Fruit fly (Drosophila melanogaster) whole organism, embryonic: ENCODE data around the gene CG13314.

Experiments
- Adf1 ChIP-seq: fragments of 200-800 bp; sonication (Bioruptor generic); IDR thresholded peaks from 2 replicates; pipeline ENCODE4 v1.3.6; 2022; ENCODE audit warnings: missing biosample characterization, missing genetic modification characterization
- Aef1 ChIP-seq: fragments of 200-800 bp; sonication (Bioruptor generic); IDR thresholded peaks from 3 replicates; pipeline ENCODE4 v1.3.6; 2022; ENCODE audit warnings: missing biosample characterization, missing genetic modification characterization
- CG10147 ChIP-seq: fragments of 200-800 bp; sonication (Bioruptor generic); optimal IDR thresholded peaks from 2 replicates; lab custom pipeline; 2019; ENCODE audit warnings: missing biosample characterization, mild to moderate bottlenecking, missing genetic modification characterization, moderate library complexity
- CG10267 ChIP-seq: fragments of 200-800 bp; sonication (Bioruptor generic); optimal IDR thresholded peaks from 2 replicates; lab custom pipeline; 2018; ENCODE audit warnings: missing biosample characterization, mild to moderate bottlenecking, missing genetic modification characterization, moderate library complexity
- CG10431 ChIP-seq: fragments of 200-800 bp; sonication (Bioruptor generic); optimal IDR thresholded peaks from 3 replicates; lab custom pipeline; 2018; ENCODE audit warnings: missing biosample characterization, mild to moderate bottlenecking, missing genetic modification characterization
- CG10654 ChIP-seq: fragments of 200-800 bp; sonication (Bioruptor generic); optimal IDR thresholded peaks from 2 replicates; lab custom pipeline; 2016; ENCODE audit warnings: missing biosample characterization, missing genetic modification characterization
- CG11093 ChIP-seq: fragments of 200-800 bp; sonication (Bioruptor generic); IDR thresholded peaks from 3 replicates; pipeline ENCODE4 v1.3.6; 2022; ENCODE audit warnings: missing biosample characterization, missing genetic modification characterization
- CG13775 ChIP-seq: fragments of 200-800 bp; sonication (Bioruptor generic); optimal IDR thresholded peaks from 3 replicates; lab custom pipeline; 2017; ENCODE audit warnings: missing biosample characterization, mild to moderate bottlenecking, missing genetic modification characterization
- CG18764 ChIP-seq: fragments of 200-800 bp; sonication (Bioruptor generic); optimal IDR thresholded peaks from 3 replicates; lab custom pipeline; 2016; ENCODE audit warnings: missing biosample characterization, missing genetic modification characterization
- CG3726 ChIP-seq: fragments of 200-800 bp; sonication (Bioruptor generic); IDR thresholded peaks from 3 replicates; pipeline ENCODE4, ENCODE4 v1.3.6; 2022; ENCODE audit warnings: missing biosample characterization, missing genetic modification characterization
- CG4282 ChIP-seq: fragments of 200-800 bp; sonication (Bioruptor generic); optimal IDR thresholded peaks from 2 replicates; lab custom pipeline; 2016; ENCODE audit warnings: missing biosample characterization, missing genetic modification characterization
- CG4854 ChIP-seq: fragments of 200-800 bp; sonication (Bioruptor generic); optimal IDR thresholded peaks from 2 replicates; lab custom pipeline; 2016; ENCODE audit warnings: missing biosample characterization, missing genetic modification characterization, inconsistent platforms
- CG6654 ChIP-seq: fragments of 200-800 bp; sonication (Bioruptor generic); optimal IDR thresholded peaks from 2 replicates; lab custom pipeline; 2017; ENCODE audit warnings: missing biosample characterization, mild to moderate bottlenecking, missing genetic modification characterization
- CG7271 ChIP-seq: fragments of 200-800 bp; sonication (Bioruptor generic); optimal IDR thresholded peaks from 2 replicates; lab custom pipeline; 2018; ENCODE audit warnings: missing biosample characterization, mild to moderate bottlenecking, missing genetic modification characterization, moderate library complexity
- CG7372 ChIP-seq: fragments of 200-800 bp; sonication (Bioruptor generic); IDR thresholded peaks from 2 replicates; pipeline ENCODE4 v1.3.6; 2022; ENCODE audit warnings: missing biosample characterization, missing genetic modification characterization
- CG9215 ChIP-seq: fragments of 200-800 bp; sonication (Bioruptor generic); IDR thresholded peaks from 2 replicates; pipeline ENCODE4 v1.3.6; 2022; ENCODE audit warnings: missing biosample characterization, missing genetic modification characterization
- CG9797 ChIP-seq: fragments of 200-800 bp; sonication (Bioruptor generic); optimal IDR thresholded peaks from 3 replicates; lab custom pipeline; 2018; ENCODE audit warnings: missing biosample characterization, mild to moderate bottlenecking, missing genetic modification characterization
- Chrac-16 ChIP-seq: fragments of 200-800 bp; sonication (Bioruptor generic); optimal IDR thresholded peaks from 3 replicates; lab custom pipeline; 2016; ENCODE audit warnings: missing biosample characterization, missing genetic modification characterization
- Fer1 ChIP-seq: fragments of 200-800 bp; sonication (Bioruptor generic); optimal IDR thresholded peaks from 2 replicates; lab custom pipeline; 2017; ENCODE audit warnings: missing biosample characterization, mild to moderate bottlenecking, missing genetic modification characterization
- Fer2 ChIP-seq: fragments of 200-800 bp; sonication (Bioruptor generic); optimal IDR thresholded peaks from 2 replicates; lab custom pipeline; 2018; ENCODE audit warnings: missing biosample characterization, mild to moderate bottlenecking, missing genetic modification characterization, moderate library complexity
- GATAe ChIP-seq: fragments of 200-800 bp; sonication (Bioruptor generic); conservative IDR thresholded peaks from 2 replicates; pipeline ENCODE4 v1.3.6; 2022; ENCODE audit warnings: missing biosample characterization, missing genetic modification characterization
- Gsc ChIP-seq: fragments of 200-800 bp; sonication (Bioruptor generic); IDR thresholded peaks from 2 replicates; pipeline ENCODE4 v1.3.6; 2022; ENCODE audit warnings: missing biosample characterization, missing genetic modification characterization
- Hand ChIP-seq: fragments of 200-800 bp; sonication (Bioruptor generic); optimal IDR thresholded peaks from 2 replicates; lab custom pipeline; 2017; ENCODE audit warnings: mild to moderate bottlenecking, missing biosample characterization, missing genetic modification reagents, missing genetic modification characterization
- Hey ChIP-seq: fragments of 200-800 bp; sonication (Bioruptor generic); optimal IDR thresholded peaks from 3 replicates; lab custom pipeline; 2018; ENCODE audit warnings: missing biosample characterization, mild to moderate bottlenecking, missing genetic modification characterization
- Hmx ChIP-seq: fragments of 200-800 bp; sonication (Bioruptor generic); optimal IDR thresholded peaks from 2 replicates; lab custom pipeline; 2016; ENCODE audit warnings: missing biosample characterization, missing genetic modification characterization
- MBD-R2 ChIP-seq: fragments of 200-800 bp; sonication (Bioruptor generic); IDR thresholded peaks from 2 replicates; pipeline ENCODE4 v1.3.6; 2022; ENCODE audit warnings: missing biosample characterization, missing genetic modification characterization
- Med ChIP-seq: fragments of 200-800 bp; sonication (Bioruptor generic); peaks from one replicate; lab custom pipeline; 2016; ENCODE audit warnings: missing biosample characterization, missing genetic modification characterization, mild to moderate bottlenecking, inconsistent platforms, moderate library complexity
- Nf-YC ChIP-seq: fragments of 200-800 bp; optimal IDR thresholded peaks from 3 replicates; lab custom pipeline; 2019; ENCODE audit warnings: missing biosample characterization, mild to moderate bottlenecking, missing genetic modification characterization, moderate library complexity
- Poxn ChIP-seq: fragments of 200-800 bp; sonication (Bioruptor generic); IDR thresholded peaks from 2 replicates; pipeline ENCODE4 v1.3.6; 2022; ENCODE audit warnings: missing biosample characterization, missing genetic modification characterization
- Scr ChIP-seq: fragments of 200-800 bp; sonication (Bioruptor generic); IDR thresholded peaks from 2 replicates; pipeline ENCODE4 v1.3.6; 2022; ENCODE audit warnings: missing biosample characterization, missing genetic modification characterization; ENCODE audit not compliant: partially characterized antibody
- Six4 ChIP-seq: fragments of 200-800 bp; sonication (Bioruptor generic); optimal IDR thresholded peaks from 2 replicates; lab custom pipeline; 2016; ENCODE audit warnings: missing biosample characterization, missing genetic modification characterization
- Spps ChIP-seq: fragments of 200-800 bp; sonication (Bioruptor generic); optimal IDR thresholded peaks from 2 replicates; lab custom pipeline; 2018; ENCODE audit warnings: missing biosample characterization, mild to moderate bottlenecking, missing genetic modification characterization
- abd-A ChIP-seq: fragments of 200-800 bp; sonication (Bioruptor generic); optimal IDR thresholded peaks from 3 replicates; lab custom pipeline; 2019; ENCODE audit warnings: missing biosample characterization, mild to moderate bottlenecking, missing genetic modification characterization, moderate library complexity
- bbx ChIP-seq: fragments of 200-800 bp; sonication (Bioruptor generic); IDR thresholded peaks from 2 replicates; pipeline ENCODE4 v1.3.6; 2022; ENCODE audit warnings: missing biosample characterization, missing genetic modification characterization; ENCODE audit not compliant: partially characterized antibody
- cad ChIP-seq: fragments of >200 bp; optimal IDR thresholded peaks from 2 replicates; lab custom pipeline; 2017; ENCODE audit warnings: missing biosample characterization, missing genetic modification characterization
- chm ChIP-seq: fragments of 200-800 bp; sonication (Bioruptor generic); IDR thresholded peaks from 2 replicates; pipeline ENCODE4 v1.3.6; 2022; ENCODE audit warnings: missing biosample characterization, missing genetic modification characterization
- cwo ChIP-seq: fragments of 200-800 bp; sonication (Bioruptor generic); optimal IDR thresholded peaks from 3 replicates; lab custom pipeline; 2017; ENCODE audit warnings: missing biosample characterization, missing genetic modification characterization, mild to moderate bottlenecking, moderate library complexity, missing genetic modification reagents
- gce ChIP-seq: fragments of 200-800 bp; sonication (Bioruptor generic); IDR thresholded peaks from 3 replicates; pipeline ENCODE4 v1.3.6; 2022; ENCODE audit warnings: missing biosample characterization, missing genetic modification characterization
- gt ChIP-seq: fragments of 200-800 bp; sonication (Bioruptor generic); IDR thresholded peaks from 2 replicates; pipeline ENCODE4 v1.3.6; 2022; ENCODE audit warnings: missing biosample characterization, missing genetic modification characterization
- h ChIP-seq: fragments of >200 bp; optimal IDR thresholded peaks from 2 replicates; lab custom pipeline; 2017
- hth ChIP-seq: fragments of >200 bp; optimal IDR thresholded peaks from 2 replicates; lab custom pipeline; 2017; ENCODE audit warnings: inconsistent platforms
- ken ChIP-seq: fragments of 200-800 bp; sonication (Bioruptor generic); IDR thresholded peaks from 3 replicates; pipeline ENCODE4 v1.3.6; 2022; ENCODE audit warnings: missing biosample characterization, missing genetic modification characterization
- nom ChIP-seq: fragments of 200-800 bp; sonication (Bioruptor generic); optimal IDR thresholded peaks from 2 replicates; lab custom pipeline; 2017; ENCODE audit warnings: missing biosample characterization, missing genetic modification characterization, mild to moderate bottlenecking, moderate library complexity, missing genetic modification reagents
- otp ChIP-seq: fragments of 200-800 bp; sonication (Bioruptor generic); IDR thresholded peaks from 3 replicates; pipeline ENCODE4, ENCODE4 v1.3.6; 2022; ENCODE audit warnings: missing biosample characterization, missing genetic modification characterization
- pho ChIP-seq: fragments of 200-800 bp; sonication (Bioruptor generic); optimal IDR thresholded peaks from 2 replicates; lab custom pipeline; 2016; ENCODE audit warnings: missing biosample characterization, missing genetic modification characterization
- row ChIP-seq: fragments of 200-800 bp; sonication (Bioruptor generic); IDR thresholded peaks from 3 replicates; pipeline ENCODE4 v1.3.6; 2022; ENCODE audit warnings: missing biosample characterization, missing genetic modification characterization
- salm ChIP-seq: fragments of 200-800 bp; sonication (Bioruptor generic); optimal IDR thresholded peaks from 2 replicates; lab custom pipeline; 2018; ENCODE audit warnings: missing biosample characterization, mild to moderate bottlenecking, missing genetic modification characterization
- sd ChIP-seq: fragments of 200-800 bp; sonication (Bioruptor generic); optimal IDR thresholded peaks from 3 replicates; lab custom pipeline; 2018; ENCODE audit warnings: missing biosample characterization, mild to moderate bottlenecking, missing genetic modification characterization, moderate library complexity
- sug ChIP-seq: fragments of 200-800 bp; optimal IDR thresholded peaks from 2 replicates; lab custom pipeline; 2019; ENCODE audit warnings: missing biosample characterization, mild to moderate bottlenecking, missing genetic modification characterization, moderate library complexity
- tll ChIP-seq, 2 experiments: fragments of 200-800 bp in 1 of 2; fragments of >200 bp in 1 of 2; sonication (Bioruptor generic) in 1 of 2; optimal IDR thresholded peaks; 2 replicates each; lab custom pipeline; 2017 to 2019; ENCODE audit warnings: missing biosample characterization in 2 of 2, missing genetic modification characterization in 2 of 2, mild to moderate bottlenecking in 1 of 2, moderate library complexity in 1 of 2
- vnd ChIP-seq: fragments of 200-800 bp; sonication (Bioruptor generic); IDR thresholded peaks from 3 replicates; pipeline ENCODE4 v1.3.6; 2022; ENCODE audit warnings: missing biosample characterization, missing genetic modification characterization; ENCODE audit not compliant: partially characterized antibody
- wek ChIP-seq: fragments of 200-800 bp; sonication (Bioruptor generic); optimal IDR thresholded peaks from 3 replicates; lab custom pipeline; 2018; ENCODE audit warnings: missing biosample characterization, mild to moderate bottlenecking, missing genetic modification characterization, moderate library complexity

The CG13314 gene

dm6 chr3L:9025680-9026079, 44.1 kb downstream of the CG13314 start (continued):
- TF ChIP-seq wek (GFP tag; lab: Kevin White, UChicago): peak; percentile 15
- peak; percentile 47 for TF ChIP-seq Spps (tag; lab: Kevin White, UChicago)
- TF ChIP-seq CG6654 (GFP tag; lab: Kevin White, UChicago): peak; percentile 50
- peak; percentile 78 for TF ChIP-seq Chrac-16 (GFP tag; lab: Kevin White, UChicago)
- TF ChIP-seq tll (GFP tag; optimal IDR thresholded peaks at IDR 0.05; lab: Kevin White, UChicago): no peak
- peak; percentile 65 for TF ChIP-seq CG10654
- TF ChIP-seq GATAe (GFP tag; lab: Robert Waterston, UW): no peak
- TF ChIP-seq CG7372 (GFP tag; lab: Robert Waterston, UW): peak; percentile 87
- TF ChIP-seq cwo: peak; percentile 51
- peak; percentile 48 for TF ChIP-seq Hand (GFP tag; lab: Kevin White, UChicago)
- TF ChIP-seq CG10431 (GFP tag; lab: Kevin White, UChicago): peak; percentile 28
- TF ChIP-seq salm: peak; percentile 81
- TF ChIP-seq Gsc (GFP tag; lab: Robert Waterston, UW): peak; percentile 76
- TF ChIP-seq ken (GFP tag; lab: Robert Waterston, UW): peak; percentile 88
- peak; percentile 73 for TF ChIP-seq Six4 (GFP tag; lab: Kevin White, UChicago)
- TF ChIP-seq CG4282 (GFP tag; lab: Kevin White, UChicago): peak; percentile 45
- peak; percentile 65 for TF ChIP-seq CG13775
- peak; percentile 62 for TF ChIP-seq MBD-R2 (GFP tag; lab: Robert Waterston, UW)
- TF ChIP-seq Hey (tag; lab: Kevin White, UChicago): no peak
- peak; percentile 21 for TF ChIP-seq abd-A
- peak; percentile 91 for TF ChIP-seq chm (GFP tag; lab: Robert Waterston, UW)
- TF ChIP-seq CG3726 (GFP tag; lab: Robert Waterston, UW): peak; percentile 86
- peak; percentile 89 for TF ChIP-seq Aef1
- peak; percentile 42 for TF ChIP-seq sug (tag; lab: Kevin White, UChicago)
- no peak for TF ChIP-seq vnd (GFP tag; lab: Robert Waterston, UW)
- peak; percentile 67 for TF ChIP-seq Hmx (GFP tag; lab: Kevin White, UChicago)
- TF ChIP-seq gt: peak; percentile 77
- TF ChIP-seq Scr: no peak
- TF ChIP-seq Fer2 (tag; lab: Kevin White, UChicago): peak; percentile 45
- no peak for TF ChIP-seq hth
- peak; percentile 78 for TF ChIP-seq gce (GFP tag; lab: Robert Waterston, UW)
- no peak for TF ChIP-seq Poxn
- TF ChIP-seq CG11093: peak; percentile 91
- TF ChIP-seq CG7271 (tag; lab: Kevin White, UChicago): peak; percentile 22
- peak; percentile 60 for TF ChIP-seq CG10147 (GFP tag; lab: Kevin White, UChicago)
- TF ChIP-seq h: no peak
- peak; percentile 78 for TF ChIP-seq CG10267 (tag; lab: Kevin White, UChicago)
- TF ChIP-seq CG4854: peak; percentile 68
- peak; percentile 61 for TF ChIP-seq sd
- TF ChIP-seq nom: no peak
- TF ChIP-seq Med (GFP tag; lab: Kevin White, UChicago): peak; percentile 96
- TF ChIP-seq Adf1 (GFP tag; lab: Robert Waterston, UW): peak; percentile 22; the same call in 1 of the 2 replicates
- TF ChIP-seq CG9797 (GFP tag; lab: Kevin White, UChicago): no peak
- peak; percentile 70 for TF ChIP-seq otp (GFP tag; lab: Robert Waterston, UW)
- TF ChIP-seq row: peak; percentile 91
- peak; percentile 63 for TF ChIP-seq pho (GFP tag; lab: Kevin White, UChicago)
- no peak for TF ChIP-seq cad (GFP tag; lab: Kevin White, UChicago)
- peak; percentile 77 for TF ChIP-seq Fer1
- TF ChIP-seq CG18764 (GFP tag; lab: Kevin White, UChicago): peak; percentile 68
- peak; percentile 75 for TF ChIP-seq CG9215
- peak; percentile 26 for TF ChIP-seq Nf-YC
- TF ChIP-seq bbx: no peak
